Fruit fly (Drosophila melanogaster): Measurements from ENCODE around the gene CG12288.

- TF ChIP-seq CG4496 (GFP tag; IDR thresholded peaks at IDR 0.05), result 0 out of 3 replicates have a peak, but pooled peaks have one; percentile 52
- no peak for TF ChIP-seq CG13204 (GFP tag; optimal IDR thresholded peaks at IDR 0.05)
- TF ChIP-seq CG34367 (tag; optimal IDR thresholded peaks at IDR 0.05), result no peak
- TF ChIP-seq CG14655 (GFP tag; optimal IDR thresholded peaks at IDR 0.05), result peak; percentile 44
- TF ChIP-seq CG10348 (GFP tag; IDR thresholded peaks at IDR 0.05), result no peak
- no peak for TF ChIP-seq D1 (tag; optimal IDR thresholded peaks at IDR 0.05)
- peak; percentile 24; the same call in 1 of the 2 replicates for TF ChIP-seq Ets98B (GFP tag; IDR thresholded peaks at IDR 0.05)
- TF ChIP-seq gl (tag; optimal IDR thresholded peaks at IDR 0.05), result no peak
- TF ChIP-seq rn (GFP tag; IDR thresholded peaks at IDR 0.05), result no peak
- no peak for TF ChIP-seq CG8159 (tag; optimal IDR thresholded peaks at IDR 0.05)
Measured at dm6 chr2L:16874924-16875323, 27.1 kb downstream of the CG12288 start.
